Fruit fly (Drosophila melanogaster) whole organism, embryonic: ENCODE data around the gene CG9717.

Source experiments
- ATbp ChIP-seq: fragments of 200-800 bp; sonication (Bioruptor generic); optimal IDR thresholded peaks from 2 replicates; lab custom pipeline; 2017; ENCODE audit warnings: missing biosample characterization, mild to moderate bottlenecking, missing genetic modification characterization, missing genetic modification reagents
- CG11247 ChIP-seq: fragments of 200-800 bp; sonication (Bioruptor generic); IDR thresholded peaks from 2 replicates; pipeline ENCODE4 v1.3.6; 2022; ENCODE audit warnings: missing biosample characterization, missing genetic modification characterization
- CG11560 ChIP-seq: fragments of 200-800 bp; sonication (Bioruptor generic); IDR thresholded peaks from 3 replicates; pipeline ENCODE4 v1.3.6; 2022; ENCODE audit warnings: missing biosample characterization, missing genetic modification characterization
- CG12299 ChIP-seq: fragments of 200-800 bp; sonication (Bioruptor generic); optimal IDR thresholded peaks from 2 replicates; lab custom pipeline; 2018; ENCODE audit warnings: missing biosample characterization, mild to moderate bottlenecking, missing genetic modification characterization
- CG13287 ChIP-seq: fragments of 200-800 bp; sonication (Bioruptor generic); IDR thresholded peaks from 2 replicates; pipeline ENCODE4 v1.3.6; 2022; ENCODE audit warnings: missing biosample characterization, missing genetic modification characterization; ENCODE audit not compliant: partially characterized antibody
- CG14050 ChIP-seq: fragments of 200-800 bp; sonication (Bioruptor generic); IDR thresholded peaks from 3 replicates; pipeline ENCODE4 v1.3.6; 2022; ENCODE audit warnings: missing biosample characterization, missing genetic modification characterization
- CG14710 ChIP-seq: fragments of 200-800 bp; sonication (Bioruptor generic); optimal IDR thresholded peaks from 3 replicates; lab custom pipeline; 2019; ENCODE audit warnings: missing biosample characterization, mild to moderate bottlenecking, missing genetic modification characterization, moderate library complexity
- CG17359 ChIP-seq: fragments of 200-800 bp; sonication (Bioruptor generic); optimal IDR thresholded peaks from 3 replicates; lab custom pipeline; 2018; ENCODE audit warnings: missing biosample characterization, mild to moderate bottlenecking, missing genetic modification characterization, moderate library complexity
- CG17912 ChIP-seq: fragments of 200-800 bp; sonication (Bioruptor generic); optimal IDR thresholded peaks from 2 replicates; lab custom pipeline; 2018; ENCODE audit warnings: missing biosample characterization, mild to moderate bottlenecking, missing genetic modification characterization
- CG2120 ChIP-seq: fragments of 200-800 bp; sonication (Bioruptor generic); optimal IDR thresholded peaks from 3 replicates; lab custom pipeline; 2016; ENCODE audit warnings: missing biosample characterization, missing genetic modification characterization
- CG3065 ChIP-seq: fragments of 200-800 bp; sonication (Bioruptor generic); optimal IDR thresholded peaks from 2 replicates; lab custom pipeline; 2016; ENCODE audit warnings: missing biosample characterization, missing genetic modification characterization
- CG34422 ChIP-seq: fragments of 200-800 bp; sonication (Bioruptor generic); IDR thresholded peaks from 3 replicates; pipeline ENCODE4 v1.3.6; 2022; ENCODE audit warnings: missing biosample characterization, missing genetic modification characterization
- CG4404 ChIP-seq: fragments of 200-800 bp; sonication (Bioruptor generic); IDR thresholded peaks from 2 replicates; pipeline ENCODE4 v1.3.6; 2022; ENCODE audit warnings: missing biosample characterization, missing genetic modification characterization
- CG4730 ChIP-seq: fragments of 200-800 bp; sonication (Bioruptor generic); IDR thresholded peaks from 2 replicates; pipeline ENCODE4 v1.3.6; 2022; ENCODE audit warnings: missing biosample characterization, missing genetic modification characterization
- CG6654 ChIP-seq: fragments of 200-800 bp; sonication (Bioruptor generic); optimal IDR thresholded peaks from 2 replicates; lab custom pipeline; 2017; ENCODE audit warnings: missing biosample characterization, mild to moderate bottlenecking, missing genetic modification characterization
- CG6791 ChIP-seq: fragments of 200-800 bp; sonication (Bioruptor generic); IDR thresholded peaks from 3 replicates; pipeline ENCODE4 v1.3.6; 2022; ENCODE audit warnings: missing biosample characterization, missing genetic modification characterization; ENCODE audit not compliant: partially characterized antibody
- CG6813 ChIP-seq: fragments of 200-800 bp; sonication (Bioruptor generic); optimal IDR thresholded peaks from 2 replicates; lab custom pipeline; 2017; ENCODE audit warnings: missing biosample characterization, missing genetic modification characterization, mild to moderate bottlenecking, moderate library complexity, missing genetic modification reagents
- CG7357 ChIP-seq: fragments of 200-800 bp; sonication (Bioruptor generic); IDR thresholded peaks from 3 replicates; pipeline ENCODE4 v1.3.6; 2022; ENCODE audit warnings: missing biosample characterization, missing genetic modification characterization
- CG9797 ChIP-seq: fragments of 200-800 bp; sonication (Bioruptor generic); optimal IDR thresholded peaks from 3 replicates; lab custom pipeline; 2018; ENCODE audit warnings: missing biosample characterization, mild to moderate bottlenecking, missing genetic modification characterization
- CG9817 ChIP-seq: fragments of 200-800 bp; sonication (Bioruptor generic); optimal IDR thresholded peaks from 2 replicates; lab custom pipeline; 2018; ENCODE audit warnings: missing biosample characterization, mild to moderate bottlenecking, missing genetic modification characterization, moderate library complexity
- Deaf1 ChIP-seq: fragments of 200-800 bp; optimal IDR thresholded peaks from 3 replicates; lab custom pipeline; 2019; ENCODE audit warnings: missing biosample characterization, mild to moderate bottlenecking, missing genetic modification characterization, moderate library complexity
- Dll ChIP-seq: fragments of 200-800 bp; sonication (Bioruptor generic); IDR thresholded peaks from 4 replicates; pipeline ENCODE4 v1.3.6; 2022; ENCODE audit warnings: missing biosample characterization, missing genetic modification characterization; ENCODE audit not compliant: partially characterized antibody
- E2f2 ChIP-seq: fragments of 200-800 bp; sonication (Bioruptor generic); IDR thresholded peaks from 2 replicates; pipeline ENCODE4 v1.3.6; 2022; ENCODE audit warnings: missing biosample characterization, missing genetic modification characterization
- Ets65A ChIP-seq: fragments of 200-800 bp; sonication (Bioruptor generic); peaks from one replicate; lab custom pipeline; 2016; ENCODE audit warnings: missing biosample characterization, missing genetic modification characterization
- HHEX ChIP-seq: fragments of 200-800 bp; sonication (Bioruptor generic); optimal IDR thresholded peaks from 3 replicates; lab custom pipeline; 2017; ENCODE audit warnings: missing biosample characterization, mild to moderate bottlenecking, missing genetic modification characterization, missing genetic modification reagents
- HLH54F ChIP-seq: fragments of 200-800 bp; sonication (Bioruptor generic); optimal IDR thresholded peaks from 3 replicates; lab custom pipeline; 2016; ENCODE audit warnings: missing biosample characterization, missing genetic modification characterization
- Hmr ChIP-seq: fragments of 200-800 bp; sonication (Bioruptor generic); optimal IDR thresholded peaks from 3 replicates; lab custom pipeline; 2017; ENCODE audit warnings: mild to moderate bottlenecking, missing biosample characterization, missing genetic modification reagents, missing genetic modification characterization
- Hmx ChIP-seq: fragments of 200-800 bp; sonication (Bioruptor generic); optimal IDR thresholded peaks from 2 replicates; lab custom pipeline; 2016; ENCODE audit warnings: missing biosample characterization, missing genetic modification characterization
- Nf-YA ChIP-seq: fragments of 200-800 bp; sonication (Bioruptor generic); IDR thresholded peaks from 2 replicates; pipeline ENCODE4 v1.3.6; 2022; ENCODE audit warnings: missing biosample characterization, missing genetic modification characterization
- PHDP ChIP-seq: fragments of 200-800 bp; sonication (Bioruptor generic); optimal IDR thresholded peaks from 3 replicates; lab custom pipeline; 2018; ENCODE audit warnings: missing biosample characterization, mild to moderate bottlenecking, missing genetic modification characterization, moderate library complexity
- Side ChIP-seq: fragments of 200-800 bp; sonication (Bioruptor generic); optimal IDR thresholded peaks from 2 replicates; lab custom pipeline; 2016; ENCODE audit warnings: missing biosample characterization, missing genetic modification characterization
- Sox100B ChIP-seq: fragments of 200-800 bp; sonication (Bioruptor generic); optimal IDR thresholded peaks from 3 replicates; lab custom pipeline; 2018; ENCODE audit warnings: missing biosample characterization, mild to moderate bottlenecking, missing genetic modification characterization
- amos ChIP-seq: fragments of 200-800 bp; sonication (Bioruptor generic); IDR thresholded peaks from 2 replicates; pipeline ENCODE4 v1.3.6; 2022; ENCODE audit warnings: missing biosample characterization, missing genetic modification characterization; ENCODE audit not compliant: partially characterized antibody
- ap ChIP-seq: fragments of 200-800 bp; sonication (Bioruptor generic); IDR thresholded peaks from 2 replicates; pipeline ENCODE4 v1.3.6; 2022; ENCODE audit warnings: missing biosample characterization, missing genetic modification characterization
- ase ChIP-seq: fragments of 200-800 bp; sonication (Bioruptor generic); IDR thresholded peaks from 3 replicates; pipeline ENCODE4 v1.3.6; 2022; ENCODE audit warnings: missing biosample characterization, missing genetic modification characterization
- bsh ChIP-seq, 2 experiments: fragments of 200-800 bp; sonication (Bioruptor generic); optimal IDR thresholded peaks; 2 replicates each; lab custom pipeline; 2017 to 2018; ENCODE audit warnings: mild to moderate bottlenecking in 2 of 2, missing biosample characterization in 2 of 2, missing genetic modification characterization in 2 of 2, moderate library complexity in 1 of 2
- dmrt99B ChIP-seq: fragments of 200-800 bp; sonication (Bioruptor generic); optimal IDR thresholded peaks from 2 replicates; lab custom pipeline; 2018; ENCODE audit warnings: missing biosample characterization, mild to moderate bottlenecking, missing genetic modification characterization, moderate library complexity
- ems ChIP-seq: fragments of 200-800 bp; sonication (Bioruptor generic); optimal IDR thresholded peaks from 3 replicates; lab custom pipeline; 2016; ENCODE audit warnings: missing biosample characterization, missing genetic modification characterization
- jigr1 ChIP-seq: fragments of 200-800 bp; sonication (Bioruptor generic); IDR thresholded peaks from 3 replicates; pipeline ENCODE4 v1.3.6; 2022; ENCODE audit warnings: missing biosample characterization, missing genetic modification characterization
- klu ChIP-seq: fragments of 200-800 bp; sonication (Bioruptor generic); IDR thresholded peaks from 2 replicates; pipeline ENCODE4 v1.3.6; 2022; ENCODE audit warnings: missing biosample characterization, missing genetic modification characterization
- lab ChIP-seq: fragments of 200-800 bp; sonication (Bioruptor generic); optimal IDR thresholded peaks from 3 replicates; lab custom pipeline; 2017; ENCODE audit warnings: missing biosample characterization, missing genetic modification characterization, mild to moderate bottlenecking, moderate library complexity, missing genetic modification reagents
- lola ChIP-seq, 3 experiments: fragments of >200 bp in 2 of 3; fragments of 200-800 bp in 1 of 3; sonication (Bioruptor generic) in 1 of 3; optimal IDR thresholded peaks; 2 replicates each; lab custom pipeline; 2017 to 2019; ENCODE audit warnings: missing biosample characterization in 3 of 3, missing genetic modification characterization in 3 of 3, mild to moderate bottlenecking in 1 of 3, moderate library complexity in 1 of 3
- luna ChIP-seq: fragments of 200-800 bp; sonication (Bioruptor generic); optimal IDR thresholded peaks from 2 replicates; lab custom pipeline; 2016; ENCODE audit warnings: missing biosample characterization, missing genetic modification characterization
- nerfin-1 ChIP-seq: fragments of 200-800 bp; sonication (Bioruptor generic); optimal IDR thresholded peaks from 3 replicates; lab custom pipeline; 2019; ENCODE audit warnings: missing biosample characterization, mild to moderate bottlenecking, missing genetic modification characterization, moderate library complexity
- pita ChIP-seq: fragments of 200-800 bp; sonication (Bioruptor generic); optimal IDR thresholded peaks from 2 replicates; lab custom pipeline; 2017; ENCODE audit warnings: missing biosample characterization, mild to moderate bottlenecking, missing genetic modification characterization
- scrt ChIP-seq: fragments of 200-800 bp; sonication (Bioruptor generic); optimal IDR thresholded peaks from 2 replicates; lab custom pipeline; 2018; ENCODE audit warnings: missing biosample characterization, mild to moderate bottlenecking, missing genetic modification characterization, moderate library complexity
- stwl ChIP-seq: fragments of 200-800 bp; sonication (Bioruptor generic); optimal IDR thresholded peaks from 3 replicates; lab custom pipeline; 2018; ENCODE audit warnings: missing biosample characterization, mild to moderate bottlenecking, missing genetic modification characterization, moderate library complexity

The CG9717 gene

dm6 chr3R:30600154-30601009 is 13.3 kb upstream of the CG9717 start (continued):
- TF ChIP-seq Nf-YA (GFP tag; lab: Robert Waterston, UW), result peak; percentile 90
- TF ChIP-seq Sox100B, result peak; percentile 88
- TF ChIP-seq ap (GFP tag; lab: Robert Waterston, UW), result peak; percentile 92
- TF ChIP-seq amos (GFP tag; lab: Robert Waterston, UW), result peak; percentile 38; the same call in 1 of the 2 replicates
- peak; percentile 76 for TF ChIP-seq nerfin-1
- peak; percentile 67 for TF ChIP-seq Deaf1 (tag; lab: Kevin White, UChicago)
- peak in 1 of 3 experiments; percentile 83 for TF ChIP-seq lola (GFP tag; optimal IDR thresholded peaks at IDR 0.05; lab: Kevin White, UChicago)
- peak; percentile 93 for TF ChIP-seq CG17359 (tag; lab: Kevin White, UChicago)
- TF ChIP-seq CG7357 (GFP tag; lab: Robert Waterston, UW), result peak; percentile 79
- peak; percentile 25 for TF ChIP-seq stwl
- peak; percentile 62 for TF ChIP-seq luna (GFP tag; lab: Kevin White, UChicago)
- peak; percentile 86 for TF ChIP-seq HLH54F (GFP tag; lab: Kevin White, UChicago)
- peak; percentile 93; the same call in 2 of the 3 replicates for TF ChIP-seq ase (GFP tag; lab: Robert Waterston, UW)
- TF ChIP-seq pita, result no peak
- TF ChIP-seq CG6813, result peak; percentile 92
- TF ChIP-seq CG6654 (GFP tag; lab: Kevin White, UChicago), result peak; percentile 76
- TF ChIP-seq CG6791, result peak; percentile 38; the same call in 1 of the 3 replicates
- 0 out of 4 replicates have a peak, but pooled peaks have one; percentile 23 for TF ChIP-seq Dll (GFP tag; lab: Robert Waterston, UW)
- peak; percentile 91 for TF ChIP-seq HHEX
- peak; percentile 93 for TF ChIP-seq CG14050 (GFP tag; lab: Robert Waterston, UW)
- peak; percentile 93 for TF ChIP-seq Hmr
- 0 out of 3 replicates have a peak, but pooled peaks have one; percentile 29 for TF ChIP-seq jigr1 (GFP tag; lab: Robert Waterston, UW)
- peak; percentile 88 for TF ChIP-seq CG12299 (tag; lab: Kevin White, UChicago)
- peak; percentile 89 for TF ChIP-seq CG9817 (tag; lab: Kevin White, UChicago)
- TF ChIP-seq scrt (GFP tag; lab: Kevin White, UChicago), result peak; percentile 86
- peak; percentile 16 to 92 for TF ChIP-seq bsh (GFP tag; optimal IDR thresholded peaks at IDR 0.05; lab: Kevin White, UChicago)
- peak; percentile 51; the same call in 1 of the 3 replicates for TF ChIP-seq CG11560 (tag; lab: Robert Waterston, UW)
- TF ChIP-seq ATbp (GFP tag; lab: Kevin White, UChicago), result peak; percentile 93
- TF ChIP-seq Ets65A (GFP tag; lab: Kevin White, UChicago), result peak; percentile 94
- TF ChIP-seq E2f2, result peak; percentile 78
- peak; percentile 6 for TF ChIP-seq CG9797 (GFP tag; lab: Kevin White, UChicago)
- peak; percentile 94 for TF ChIP-seq CG2120 (GFP tag; lab: Kevin White, UChicago)
- TF ChIP-seq lab (GFP tag; lab: Kevin White, UChicago), result peak; percentile 94
- TF ChIP-seq CG17912 (GFP tag; lab: Kevin White, UChicago), result peak; percentile 36
- TF ChIP-seq CG4730 (GFP tag; lab: Robert Waterston, UW), result peak; percentile 90
- TF ChIP-seq CG11247 (GFP tag; lab: Robert Waterston, UW), result peak; percentile 91
- TF ChIP-seq dmrt99B, result peak; percentile 93
- TF ChIP-seq CG4404 (GFP tag; lab: Robert Waterston, UW), result peak; percentile 51
- peak; percentile 79 for TF ChIP-seq Hmx (GFP tag; lab: Kevin White, UChicago)
- TF ChIP-seq CG34422 (GFP tag; lab: Robert Waterston, UW), result peak; percentile 96
- peak; percentile 58 for TF ChIP-seq CG3065 (GFP tag; lab: Kevin White, UChicago)
- peak; percentile 38 for TF ChIP-seq CG13287 (GFP tag; lab: Robert Waterston, UW)
- TF ChIP-seq CG14710 (tag; lab: Kevin White, UChicago), result peak; percentile 81
- TF ChIP-seq ems, result peak; percentile 93
- peak; percentile 92 for TF ChIP-seq PHDP (tag; lab: Kevin White, UChicago)
- peak; percentile 89 for TF ChIP-seq Side
- TF ChIP-seq klu, result peak; percentile 82
